Worm (Caenorhabditis elegans) whole organism, L3 larva: ENCODE results near the gene sra-29.

ENCODE experiments used
- ama-1 ChIP-seq: fragments of 150-350 bp; optimal IDR thresholded peaks from 2 replicates; lab custom pipeline; 2018
- ceh-16 ChIP-seq: sonication (generic microtip); optimal IDR thresholded peaks from 2 replicates; lab custom pipeline; 2017; ENCODE audit warnings: missing biosample characterization, missing genetic modification characterization
- ceh-28 ChIP-seq: fragments of 150-350 bp; optimal IDR thresholded peaks from 2 replicates; lab custom pipeline; 2014; ENCODE audit warnings: missing biosample characterization, missing genetic modification reagents, missing genetic modification characterization
- ceh-82 ChIP-seq: fragments of 150-350 bp; optimal IDR thresholded peaks from 2 replicates; lab custom pipeline; 2014; ENCODE audit warnings: missing biosample characterization, missing genetic modification characterization
- ceh-9 ChIP-seq: sonication (generic microtip); optimal IDR thresholded peaks from 2 replicates; lab custom pipeline; 2018; ENCODE audit warnings: missing biosample characterization, missing genetic modification characterization
- egl-27 ChIP-seq: sonication (generic microtip); optimal IDR thresholded peaks from 4 replicates; lab custom pipeline; 2017; ENCODE audit warnings: missing biosample characterization, missing genetic modification reagents, missing genetic modification characterization
- egl-5 ChIP-seq: fragments of 150-350 bp; optimal IDR thresholded peaks from 2 replicates; lab custom pipeline; 2017; ENCODE audit warnings: missing biosample characterization, missing genetic modification reagents, missing genetic modification characterization, inconsistent platforms
- elt-2 ChIP-seq: sonication (generic microtip); optimal IDR thresholded peaks from 2 replicates; lab custom pipeline; 2016; ENCODE audit warnings: missing genetic modification reagents, mild to moderate bottlenecking, missing genetic modification characterization, missing compliant biosample characterization
- elt-3 ChIP-seq, 3 experiments: fragments of 150-350 bp in 1 of 3; sonication (generic microtip) in 2 of 3; optimal IDR thresholded peaks; 2 replicates in 2 of 3; 4 replicates in 1 of 3; lab custom pipeline; 2014 to 2017; ENCODE audit warnings: missing biosample characterization in 3 of 3, missing genetic modification characterization in 3 of 3
- fkh-2 ChIP-seq: fragments of 150-350 bp; optimal IDR thresholded peaks from 2 replicates; lab custom pipeline; 2014; ENCODE audit warnings: missing biosample characterization, missing genetic modification reagents, missing genetic modification characterization
- jun-1 ChIP-seq: fragments of 150-350 bp; optimal IDR thresholded peaks from 2 replicates; lab custom pipeline; 2014; ENCODE audit warnings: missing biosample characterization, missing genetic modification reagents, missing genetic modification characterization
- lin-39 ChIP-seq: fragments of 150-350 bp; optimal IDR thresholded peaks from 2 replicates; lab custom pipeline; 2018; ENCODE audit warnings: missing biosample characterization, missing genetic modification reagents, missing genetic modification characterization
- mdl-1 ChIP-seq: fragments of 150-350 bp; optimal IDR thresholded peaks from 2 replicates; lab custom pipeline; 2014; ENCODE audit warnings: missing biosample characterization, missing genetic modification characterization
- nfya-1 ChIP-seq: sonication (generic microtip); optimal IDR thresholded peaks from 2 replicates; lab custom pipeline; 2017; ENCODE audit warnings: missing genetic modification characterization, mild to moderate bottlenecking, missing compliant biosample characterization, antibody characterized with exemption, moderate library complexity; ENCODE audit not compliant: insufficient read depth
- nhr-11 ChIP-seq: fragments of 150-350 bp; optimal IDR thresholded peaks from 2 replicates; lab custom pipeline; 2014; ENCODE audit warnings: missing biosample characterization, missing genetic modification characterization
- nhr-12 ChIP-seq: fragments of 150-350 bp; optimal IDR thresholded peaks from 2 replicates; lab custom pipeline; 2014; ENCODE audit warnings: missing biosample characterization, missing genetic modification characterization
- nhr-23 ChIP-seq: fragments of 150-350 bp; optimal IDR thresholded peaks from 2 replicates; lab custom pipeline; 2014; ENCODE audit warnings: missing biosample characterization, missing genetic modification reagents, missing genetic modification characterization
- nhr-237 ChIP-seq: fragments of 150-350 bp; optimal IDR thresholded peaks from 2 replicates; lab custom pipeline; 2014; ENCODE audit warnings: missing biosample characterization, missing genetic modification characterization
- nhr-28 ChIP-seq: fragments of 150-350 bp; optimal IDR thresholded peaks from 2 replicates; lab custom pipeline; 2014; ENCODE audit warnings: missing biosample characterization, missing genetic modification characterization
- nhr-43 ChIP-seq: sonication (generic microtip); optimal IDR thresholded peaks from 2 replicates; lab custom pipeline; 2016; ENCODE audit warnings: mild to moderate bottlenecking, missing genetic modification characterization, missing compliant biosample characterization; ENCODE audit not compliant: poor library complexity, severe bottlenecking
- nhr-67 ChIP-seq: fragments of 150-350 bp; optimal IDR thresholded peaks from 2 replicates; lab custom pipeline; 2014; ENCODE audit warnings: missing biosample characterization, missing genetic modification characterization
- nhr-76 ChIP-seq: fragments of 150-350 bp; sonication (generic microtip); optimal IDR thresholded peaks from 5 replicates; lab custom pipeline; 2014; ENCODE audit warnings: missing biosample characterization, missing genetic modification characterization
- pha-4 ChIP-seq: fragments of 150-350 bp; optimal IDR thresholded peaks from 2 replicates; lab custom pipeline; 2014; ENCODE audit warnings: missing biosample characterization, missing genetic modification reagents, missing genetic modification characterization
- pqm-1 ChIP-seq: fragments of 150-350 bp; optimal IDR thresholded peaks from 2 replicates; lab custom pipeline; 2017; ENCODE audit warnings: missing biosample characterization, missing genetic modification characterization, inconsistent platforms
- sea-2 ChIP-seq: fragments of 150-350 bp; sonication (generic microtip); optimal IDR thresholded peaks from 4 replicates; lab custom pipeline; 2014; ENCODE audit warnings: missing biosample characterization, missing genetic modification reagents, missing genetic modification characterization
- snpc-4 ChIP-seq: fragments of 150-350 bp; optimal IDR thresholded peaks from 2 replicates; lab custom pipeline; 2014; ENCODE audit warnings: missing biosample characterization, missing genetic modification characterization
- unc-39 ChIP-seq: sonication (generic microtip); optimal IDR thresholded peaks from 4 replicates; lab custom pipeline; 2017; ENCODE audit warnings: missing biosample characterization, missing genetic modification characterization
- unc-62 ChIP-seq: fragments of 150-350 bp; sonication (generic microtip); optimal IDR thresholded peaks from 4 replicates; lab custom pipeline; 2014; ENCODE audit warnings: missing biosample characterization, missing genetic modification reagents, missing genetic modification characterization
- ztf-11 ChIP-seq: fragments of 150-350 bp; optimal IDR thresholded peaks from 2 replicates; lab custom pipeline; 2014; ENCODE audit warnings: missing biosample characterization, missing genetic modification characterization

sra-29 gene

ce11 chrII:6531527-6531926, 44.0 kb downstream of the sra-29 start, which contains the start of gene abch-1:
TSS of gene abch-1 (minus strand) at chrII:6531627.
- TF ChIP-seq nhr-12 (tag; lab: Kevin White, UChicago) (no peak), nhr-43 (tag; lab: Kevin White, UChicago) (no peak), unc-62 (GFP tag; lab: Kevin White, UChicago) (no peak), pha-4 (tag; lab: Kevin White, UChicago) (no peak), snpc-4 (tag; lab: Kevin White, UChicago) (no peak), sea-2 (GFP tag; lab: Kevin White, UChicago) (no peak), nhr-11 (tag; lab: Kevin White, UChicago) (no peak), nhr-67 (tag; lab: Kevin White, UChicago) (no peak), lin-39 (tag; lab: Kevin White, UChicago) (no peak), ceh-9 (tag; lab: Kevin White, UChicago) (no peak), elt-2 (tag; lab: Kevin White, UChicago) (no peak), ceh-82 (tag; lab: Kevin White, UChicago) (no peak), nhr-28 (no peak), ceh-16 (tag; lab: Kevin White, UChicago) (no peak)
- TF ChIP-seq, all 47 proteins: peak for 0

- TF ChIP-seq nhr-11 (tag; lab: Kevin White, UChicago), result no peak
- TF ChIP-seq mdl-1 (tag; lab: Kevin White, UChicago), result no peak
- no peak for TF ChIP-seq jun-1 (tag; lab: Kevin White, UChicago)
- TF ChIP-seq ztf-11, result no peak
- TF ChIP-seq elt-3 (tag; optimal IDR thresholded peaks at IDR 0.05; lab: Kevin White, UChicago), result no peak
- no peak for TF ChIP-seq ceh-82 (tag; lab: Kevin White, UChicago)
- TF ChIP-seq nhr-12 (tag; lab: Kevin White, UChicago), result no peak
- TF ChIP-seq fkh-2, result no peak
- no peak for TF ChIP-seq nhr-237
- TF ChIP-seq egl-27 (tag; lab: Kevin White, UChicago), result no peak
- no peak for TF ChIP-seq egl-5
- TF ChIP-seq elt-2 (tag; lab: Kevin White, UChicago), result no peak
- TF ChIP-seq nhr-76, result no peak
- no peak for TF ChIP-seq ceh-16 (tag; lab: Kevin White, UChicago)
Measured at ce11 chrII:6528629-6529028, 46.9 kb downstream of the sra-29 start, which contains the start of gene C56E6.4. TSS of gene C56E6.4 (minus strand) at chrII:6528729.

ce11 chrII:6526136-6526684, 49.3 kb downstream of the sra-29 start:
- peak; percentile 30 for TF ChIP-seq ceh-28 (tag; lab: Kevin White, UChicago)
- peak; percentile 1 for TF ChIP-seq elt-2 (tag; lab: Kevin White, UChicago)
- no peak for TF ChIP-seq nhr-28
- peak; percentile 1 for TF ChIP-seq pha-4 (tag; lab: Kevin White, UChicago)
- TF ChIP-seq nhr-23 (tag; lab: Kevin White, UChicago), result no peak
- no peak for TF ChIP-seq nfya-1 (tag; lab: Kevin White, UChicago)
- TF ChIP-seq ceh-16 (tag; lab: Kevin White, UChicago), result no peak
- TF ChIP-seq ama-1, result peak; percentile 67
- TF ChIP-seq, all 47 proteins: peak for 4

ce11 chrII:6524501-6524977, 51.0 kb downstream of the sra-29 start, which contains the start of gene C56E6.2:
TSS of gene C56E6.2 (plus strand) at chrII:6524927.
- TF ChIP-seq elt-2 (tag; lab: Kevin White, UChicago) (peak; percentile 57), unc-39 (tag; lab: Kevin White, UChicago) (no peak), pqm-1 (peak; percentile 28)
